Fruit fly (Drosophila melanogaster) whole organism, embryonic: ENCODE data around the gene CG5515.

Experiments
- BEAF-32 ChIP-seq: fragments of 200-800 bp; sonication (Bioruptor generic); optimal IDR thresholded peaks from 3 replicates; lab custom pipeline; 2017; ENCODE audit warnings: missing biosample characterization, missing genetic modification characterization, mild to moderate bottlenecking, moderate library complexity, missing genetic modification reagents
- Bteb2 ChIP-seq: fragments of 200-800 bp; sonication (Bioruptor generic); optimal IDR thresholded peaks from 2 replicates; lab custom pipeline; 2016; ENCODE audit warnings: missing biosample characterization, missing genetic modification characterization
- CG10959 ChIP-seq: fragments of 200-800 bp; sonication (Bioruptor generic); IDR thresholded peaks from 2 replicates; pipeline ENCODE4 v1.3.6; 2022; ENCODE audit warnings: missing biosample characterization, missing genetic modification characterization
- CG11247 ChIP-seq: fragments of 200-800 bp; sonication (Bioruptor generic); IDR thresholded peaks from 2 replicates; pipeline ENCODE4 v1.3.6; 2022; ENCODE audit warnings: missing biosample characterization, missing genetic modification characterization
- CG12104 ChIP-seq: fragments of 200-800 bp; sonication (Bioruptor generic); optimal IDR thresholded peaks from 3 replicates; lab custom pipeline; 2016; ENCODE audit warnings: missing biosample characterization, missing genetic modification characterization
- CG13296 ChIP-seq: fragments of 200-800 bp; sonication (Bioruptor generic); optimal IDR thresholded peaks from 3 replicates; lab custom pipeline; 2018; ENCODE audit warnings: missing biosample characterization, mild to moderate bottlenecking, missing genetic modification characterization
- CG16815 ChIP-seq: fragments of 200-800 bp; sonication (Bioruptor generic); optimal IDR thresholded peaks from 3 replicates; lab custom pipeline; 2017; ENCODE audit warnings: missing biosample characterization, mild to moderate bottlenecking, missing genetic modification characterization
- CG1792 ChIP-seq: fragments of 200-800 bp; sonication (Bioruptor generic); optimal IDR thresholded peaks from 2 replicates; lab custom pipeline; 2016; ENCODE audit warnings: missing biosample characterization, missing genetic modification characterization
- CG18599 ChIP-seq: fragments of 200-800 bp; sonication (Bioruptor generic); optimal IDR thresholded peaks from 3 replicates; lab custom pipeline; 2017; ENCODE audit warnings: missing biosample characterization, missing genetic modification characterization, mild to moderate bottlenecking, moderate library complexity, missing genetic modification reagents
- CG32767 ChIP-seq: fragments of 200-800 bp; sonication (Bioruptor generic); IDR thresholded peaks from 2 replicates; pipeline ENCODE4 v1.3.6; 2022; ENCODE audit warnings: missing biosample characterization, missing genetic modification characterization
- CG3407 ChIP-seq: fragments of 200-800 bp; sonication (Bioruptor generic); optimal IDR thresholded peaks from 2 replicates; lab custom pipeline; 2018; ENCODE audit warnings: missing biosample characterization, mild to moderate bottlenecking, missing genetic modification characterization
- CG43689 ChIP-seq: fragments of 200-800 bp; sonication (Bioruptor generic); IDR thresholded peaks from 2 replicates; pipeline ENCODE4 v1.3.6; 2022; ENCODE audit warnings: missing biosample characterization, missing genetic modification characterization
- CG4617 ChIP-seq: fragments of 200-800 bp; sonication (Bioruptor generic); optimal IDR thresholded peaks from 3 replicates; lab custom pipeline; 2016; ENCODE audit warnings: missing biosample characterization, missing genetic modification characterization, borderline replicate concordance
- CG5245 ChIP-seq: fragments of 200-800 bp; sonication (Bioruptor generic); optimal IDR thresholded peaks from 3 replicates; lab custom pipeline; 2016; ENCODE audit warnings: missing biosample characterization, missing genetic modification characterization
- CG5953 ChIP-seq: fragments of 200-800 bp; sonication (Bioruptor generic); IDR thresholded peaks from 2 replicates; pipeline ENCODE4 v1.3.6; 2022; ENCODE audit warnings: missing biosample characterization, missing genetic modification characterization
- CG6254 ChIP-seq: fragments of 200-800 bp; sonication (Bioruptor generic); optimal IDR thresholded peaks from 3 replicates; lab custom pipeline; 2017; ENCODE audit warnings: mild to moderate bottlenecking, missing biosample characterization, missing genetic modification reagents, missing genetic modification characterization
- CG7556 ChIP-seq: fragments of 200-800 bp; sonication (Bioruptor generic); optimal IDR thresholded peaks from 2 replicates; lab custom pipeline; 2017; ENCODE audit warnings: missing biosample characterization, mild to moderate bottlenecking, missing genetic modification characterization
- CG7987 ChIP-seq: fragments of 200-800 bp; sonication (Bioruptor generic); optimal IDR thresholded peaks from 2 replicates; lab custom pipeline; 2018; ENCODE audit warnings: missing biosample characterization, mild to moderate bottlenecking, missing genetic modification characterization, moderate library complexity
- CG8281 ChIP-seq: fragments of 200-800 bp; sonication (Bioruptor generic); optimal IDR thresholded peaks from 2 replicates; lab custom pipeline; 2018; ENCODE audit warnings: missing biosample characterization, mild to moderate bottlenecking, missing genetic modification characterization, moderate library complexity
- CG8924 ChIP-seq: fragments of 200-800 bp; optimal IDR thresholded peaks from 3 replicates; lab custom pipeline; 2019; ENCODE audit warnings: missing biosample characterization, mild to moderate bottlenecking, missing genetic modification characterization, moderate library complexity
- CG9727 ChIP-seq: fragments of 200-800 bp; sonication (Bioruptor generic); optimal IDR thresholded peaks from 3 replicates; lab custom pipeline; 2017; ENCODE audit warnings: missing biosample characterization, mild to moderate bottlenecking, missing genetic modification characterization
- Chrac-16 ChIP-seq: fragments of 200-800 bp; sonication (Bioruptor generic); optimal IDR thresholded peaks from 3 replicates; lab custom pipeline; 2016; ENCODE audit warnings: missing biosample characterization, missing genetic modification characterization
- D19B ChIP-seq: fragments of 200-800 bp; sonication (Bioruptor generic); optimal IDR thresholded peaks from 2 replicates; lab custom pipeline; 2017; ENCODE audit warnings: missing biosample characterization, mild to moderate bottlenecking, missing genetic modification characterization
- Doc3 ChIP-seq: fragments of 200-800 bp; sonication (Bioruptor generic); IDR thresholded peaks from 3 replicates; pipeline ENCODE4 v1.3.6; 2022; ENCODE audit warnings: missing biosample characterization, missing genetic modification characterization; ENCODE audit not compliant: partially characterized antibody
- HLH54F ChIP-seq: fragments of 200-800 bp; sonication (Bioruptor generic); optimal IDR thresholded peaks from 3 replicates; lab custom pipeline; 2016; ENCODE audit warnings: missing biosample characterization, missing genetic modification characterization
- Kr ChIP-seq: fragments of 200-800 bp; sonication (Bioruptor generic); optimal IDR thresholded peaks from 2 replicates; lab custom pipeline; 2017; ENCODE audit warnings: missing biosample characterization, mild to moderate bottlenecking, missing genetic modification characterization
- Mad ChIP-seq: fragments of 200-800 bp; sonication (Bioruptor generic); optimal IDR thresholded peaks from 2 replicates; lab custom pipeline; 2016; ENCODE audit warnings: missing biosample characterization, missing genetic modification characterization
- NC2α ChIP-seq: fragments of 200-800 bp; sonication (Bioruptor generic); optimal IDR thresholded peaks from 2 replicates; lab custom pipeline; 2016; ENCODE audit warnings: missing biosample characterization, missing genetic modification characterization
- NFAT ChIP-seq: fragments of 200-800 bp; sonication (Bioruptor generic); IDR thresholded peaks from 2 replicates; pipeline ENCODE4 v1.3.6; 2022; ENCODE audit warnings: missing biosample characterization, missing genetic modification characterization
- Xbp1 ChIP-seq: fragments of 200-800 bp; sonication (Bioruptor generic); optimal IDR thresholded peaks from 3 replicates; lab custom pipeline; 2016; ENCODE audit warnings: missing biosample characterization, mild to moderate bottlenecking, missing genetic modification characterization
- al ChIP-seq: fragments of 200-800 bp; sonication (Bioruptor generic); IDR thresholded peaks from 2 replicates; pipeline ENCODE4 v1.3.6; 2022; ENCODE audit warnings: missing biosample characterization, missing genetic modification characterization
- amos ChIP-seq: fragments of 200-800 bp; sonication (Bioruptor generic); IDR thresholded peaks from 2 replicates; pipeline ENCODE4 v1.3.6; 2022; ENCODE audit warnings: missing biosample characterization, missing genetic modification characterization; ENCODE audit not compliant: partially characterized antibody
- bbx ChIP-seq: fragments of 200-800 bp; sonication (Bioruptor generic); IDR thresholded peaks from 2 replicates; pipeline ENCODE4 v1.3.6; 2022; ENCODE audit warnings: missing biosample characterization, missing genetic modification characterization; ENCODE audit not compliant: partially characterized antibody
- emc ChIP-seq: fragments of 200-800 bp; sonication (Bioruptor generic); optimal IDR thresholded peaks from 2 replicates; lab custom pipeline; 2016; ENCODE audit warnings: missing biosample characterization, missing genetic modification characterization
- esg ChIP-seq: fragments of 200-800 bp; sonication (Bioruptor generic); conservative IDR thresholded peaks from 2 replicates; pipeline ENCODE4 v1.3.6; 2022; ENCODE audit warnings: missing biosample characterization, missing genetic modification characterization
- fd3F ChIP-seq: fragments of 200-800 bp; sonication (Bioruptor generic); optimal IDR thresholded peaks from 2 replicates; lab custom pipeline; 2018; ENCODE audit warnings: missing biosample characterization, mild to moderate bottlenecking, missing genetic modification characterization, moderate library complexity
- gt ChIP-seq: fragments of 200-800 bp; sonication (Bioruptor generic); IDR thresholded peaks from 2 replicates; pipeline ENCODE4 v1.3.6; 2022; ENCODE audit warnings: missing biosample characterization, missing genetic modification characterization
- ken ChIP-seq: fragments of 200-800 bp; sonication (Bioruptor generic); IDR thresholded peaks from 3 replicates; pipeline ENCODE4 v1.3.6; 2022; ENCODE audit warnings: missing biosample characterization, missing genetic modification characterization
- maf-S ChIP-seq: fragments of 200-800 bp; sonication (Bioruptor generic); optimal IDR thresholded peaks from 2 replicates; lab custom pipeline; 2016; ENCODE audit warnings: missing biosample characterization, missing genetic modification characterization
- nmo ChIP-seq: fragments of 200-800 bp; sonication (Bioruptor generic); optimal IDR thresholded peaks from 2 replicates; lab custom pipeline; 2018; ENCODE audit warnings: missing biosample characterization, mild to moderate bottlenecking, missing genetic modification characterization, moderate library complexity
- onecut ChIP-seq: fragments of 200-800 bp; sonication (Bioruptor generic); IDR thresholded peaks from 2 replicates; pipeline ENCODE4 v1.3.6; 2022; ENCODE audit warnings: missing biosample characterization, missing genetic modification characterization
- otp ChIP-seq: fragments of 200-800 bp; sonication (Bioruptor generic); IDR thresholded peaks from 3 replicates; pipeline ENCODE4, ENCODE4 v1.3.6; 2022; ENCODE audit warnings: missing biosample characterization, missing genetic modification characterization
- prd ChIP-seq, 3 experiments: fragments of >200 bp in 2 of 3; fragments of 200-800 bp in 1 of 3; sonication (Bioruptor generic) in 1 of 3; optimal IDR thresholded peaks in 2 of 3; IDR thresholded peaks in 1 of 3; 2 replicates in 2 of 3; 3 replicates in 1 of 3; pipeline versions ENCODE4 v1.3.6 to Lab custom; 2017 to 2022; ENCODE audit warnings: missing biosample characterization in 1 of 3, missing genetic modification characterization in 1 of 3
- ranshi ChIP-seq: fragments of 200-800 bp; sonication (Bioruptor generic); IDR thresholded peaks from 2 replicates; pipeline ENCODE4 v1.3.6; 2022; ENCODE audit warnings: missing biosample characterization, missing genetic modification characterization
- sim ChIP-seq: fragments of 200-800 bp; sonication (Bioruptor generic); IDR thresholded peaks from 2 replicates; pipeline ENCODE4 v1.3.6; 2022; ENCODE audit warnings: missing biosample characterization, missing genetic modification characterization
- stc ChIP-seq: fragments of 200-800 bp; sonication (Bioruptor generic); IDR thresholded peaks from 2 replicates; pipeline ENCODE4 v1.3.6; 2022; ENCODE audit warnings: missing biosample characterization, missing genetic modification characterization
- tio ChIP-seq: fragments of 200-800 bp; sonication (Bioruptor generic); optimal IDR thresholded peaks from 2 replicates; lab custom pipeline; 2017; ENCODE audit warnings: missing biosample characterization, missing genetic modification characterization, inconsistent platforms
- vnd ChIP-seq: fragments of 200-800 bp; sonication (Bioruptor generic); IDR thresholded peaks from 3 replicates; pipeline ENCODE4 v1.3.6; 2022; ENCODE audit warnings: missing biosample characterization, missing genetic modification characterization; ENCODE audit not compliant: partially characterized antibody

Gene CG5515

DNA sequence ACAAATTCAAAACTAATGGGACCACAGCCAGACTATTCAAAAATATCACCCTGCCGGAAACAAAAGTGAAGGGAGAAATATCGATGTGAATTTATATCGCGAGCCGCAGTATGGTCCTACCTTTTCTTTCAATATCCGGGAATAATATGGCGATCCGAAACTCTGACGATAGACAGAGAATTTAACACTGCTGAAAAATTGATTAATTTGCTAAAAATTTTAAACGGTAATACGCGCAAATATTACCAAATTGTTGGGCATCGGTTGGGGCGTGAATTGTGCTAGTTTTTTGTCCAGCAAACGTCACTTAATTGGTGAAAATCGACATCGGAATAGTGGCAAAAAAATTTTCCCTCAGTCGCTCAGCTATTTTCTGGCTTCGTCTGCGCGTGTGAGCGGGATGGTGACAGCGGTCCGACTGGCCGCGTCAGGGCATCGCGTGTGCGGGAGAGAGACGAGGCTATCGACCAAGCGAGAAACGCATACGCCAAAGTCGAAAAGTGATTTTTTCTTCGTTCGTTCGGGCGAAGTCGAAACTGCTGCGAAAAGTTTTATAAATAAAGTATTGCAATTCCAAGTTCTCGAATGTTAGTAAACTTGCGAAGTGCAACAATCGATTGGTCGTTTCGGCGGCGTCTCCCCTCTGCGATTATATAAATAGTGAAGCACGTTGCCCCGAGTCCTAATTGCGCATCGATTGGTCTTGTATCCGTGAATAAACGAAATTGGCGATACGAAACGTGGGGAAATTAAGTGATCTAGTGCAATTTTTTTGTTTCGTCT, 41.9 kb upstream of the CG5515 start, which contains the start of gene mask (continued):
- peak; percentile 83 for TF ChIP-seq CG18599
- TF ChIP-seq bbx (GFP tag; lab: Robert Waterston, UW), result peak; percentile 18
- TF ChIP-seq otp (GFP tag; lab: Robert Waterston, UW), result peak; percentile 91
- peak; percentile 69; the same call in 1 of the 2 replicates for TF ChIP-seq stc (GFP tag; lab: Robert Waterston, UW)
- TF ChIP-seq CG10959 (GFP tag; lab: Robert Waterston, UW), result peak; percentile 68
- TF ChIP-seq nmo (GFP tag; lab: Kevin White, UChicago), result peak; percentile 49
- no peak for TF ChIP-seq CG8281 (tag; lab: Kevin White, UChicago)
- peak; percentile 43 for TF ChIP-seq CG16815 (GFP tag; lab: Kevin White, UChicago)
- peak; percentile 81 for TF ChIP-seq CG12104
- TF ChIP-seq CG32767 (GFP tag; lab: Robert Waterston, UW), result no peak
- peak; percentile 32 for TF ChIP-seq D19B
- peak; percentile 0 for TF ChIP-seq CG1792 (GFP tag; lab: Kevin White, UChicago)
- TF ChIP-seq BEAF-32 (GFP tag; lab: Kevin White, UChicago), result peak; percentile 83
- TF ChIP-seq ranshi, result peak; percentile 68
- TF ChIP-seq CG6254 (GFP tag; lab: Kevin White, UChicago), result peak; percentile 44
- TF ChIP-seq Chrac-16, result peak; percentile 27
- TF ChIP-seq CG7556 (GFP tag; lab: Kevin White, UChicago), result peak; percentile 19
- peak; percentile 66 for TF ChIP-seq sim (GFP tag; lab: Robert Waterston, UW)
- TF ChIP-seq CG13296 (GFP tag; lab: Kevin White, UChicago), result peak; percentile 81
- peak; percentile 74 for TF ChIP-seq onecut (GFP tag; lab: Robert Waterston, UW)
- TF ChIP-seq CG8924 (tag; lab: Kevin White, UChicago), result peak; percentile 32
- peak; percentile 93 for TF ChIP-seq CG7987
- TF ChIP-seq CG9727 (GFP tag; lab: Kevin White, UChicago), result peak; percentile 92
- TF ChIP-seq Bteb2, result peak; percentile 83
- TF ChIP-seq CG5953 (GFP tag; lab: Robert Waterston, UW), result peak; percentile 62; the same call in 1 of the 2 replicates
- TF ChIP-seq Doc3 (GFP tag; lab: Robert Waterston, UW), result no peak
- peak; percentile 81 for TF ChIP-seq emc (GFP tag; lab: Kevin White, UChicago)
- no peak; the same call in 2 of the 3 replicates for TF ChIP-seq vnd (GFP tag; lab: Robert Waterston, UW)
- TF ChIP-seq gt (GFP tag; lab: Robert Waterston, UW), result peak; percentile 40; the same call in 1 of the 2 replicates
- no peak for TF ChIP-seq prd (optimal IDR thresholded peaks at IDR 0.05; lab: Kevin White, UChicago)
- peak; percentile 44; the same call in 2 of the 3 replicates for TF ChIP-seq prd (GFP tag; IDR thresholded peaks at IDR 0.05; lab: Robert Waterston, UW)
- peak; percentile 75 for TF ChIP-seq Mad (GFP tag; lab: Kevin White, UChicago)
- TF ChIP-seq fd3F (GFP tag; lab: Kevin White, UChicago), result peak; percentile 75
- TF ChIP-seq NC2α (GFP tag; lab: Kevin White, UChicago), result peak; percentile 38
- TF ChIP-seq CG11247 (GFP tag; lab: Robert Waterston, UW), result peak; percentile 87
- TF ChIP-seq CG5245 (GFP tag; lab: Kevin White, UChicago), result peak; percentile 59
- TF ChIP-seq esg (GFP tag; lab: Robert Waterston, UW), result no peak
- peak; percentile 63 for TF ChIP-seq maf-S (GFP tag; lab: Kevin White, UChicago)
- peak; percentile 74 for TF ChIP-seq Xbp1 (GFP tag; lab: Kevin White, UChicago)
- TF ChIP-seq CG4617 (GFP tag; lab: Kevin White, UChicago), result peak; percentile 74
- TF ChIP-seq ken, result peak; percentile 82
- TF ChIP-seq tio (GFP tag; lab: Kevin White, UChicago), result no peak
- peak; percentile 48; the same call in 1 of the 2 replicates for TF ChIP-seq CG43689 (GFP tag; lab: Robert Waterston, UW)
- peak; percentile 48 for TF ChIP-seq HLH54F
- peak; percentile 55 for TF ChIP-seq amos (GFP tag; lab: Robert Waterston, UW)
- peak; percentile 70 for TF ChIP-seq al (GFP tag; lab: Robert Waterston, UW)
- TF ChIP-seq NFAT (GFP tag; lab: Robert Waterston, UW), result peak; percentile 93
- TF ChIP-seq CG3407 (GFP tag; lab: Kevin White, UChicago), result peak; percentile 49
- peak; percentile 68 for TF ChIP-seq Kr (GFP tag; lab: Kevin White, UChicago)
